Fruit fly (Drosophila melanogaster) Kc167 (cell line): Measurements from ENCODE around the gene Ktch.

ENCODE experiments used
- Myc ChIP-seq: fragments of >200 bp; optimal IDR thresholded peaks from 2 replicates; lab custom pipeline; 2017; ENCODE audit warnings: missing external identifiers
- Sin3A ChIP-seq: fragments of >200 bp; optimal IDR thresholded peaks from 2 replicates; lab custom pipeline; 2018; ENCODE audit warnings: missing external identifiers
- h ChIP-seq: fragments of >200 bp; optimal IDR thresholded peaks from 3 replicates; lab custom pipeline; 2018; ENCODE audit warnings: missing external identifiers
- insv ChIP-seq: fragments of >200 bp; optimal IDR thresholded peaks from 3 replicates; lab custom pipeline; 2018; ENCODE audit warnings: missing external identifiers
- psq ChIP-seq: fragments of >200 bp; optimal IDR thresholded peaks from 2 replicates; lab custom pipeline; 2017; ENCODE audit warnings: missing external identifiers
- ttk ChIP-seq: sonication (Bioruptor generic); optimal IDR thresholded peaks from 2 replicates; lab custom pipeline; 2017; ENCODE audit warnings: missing external identifiers

Gene Ktch

dm6 chr3R:31130566-31130965 is at the start of gene Ktch:
Gene Ktch (minus strand): TSS chr3R:31130666.
- no peak for TF ChIP-seq insv (lab: Kevin White, UChicago)
- no peak for TF ChIP-seq h (lab: Kevin White, UChicago)
- no peak for TF ChIP-seq ttk
- no peak for TF ChIP-seq psq
- TF ChIP-seq Myc, result no peak
- TF ChIP-seq Sin3A (lab: Kevin White, UChicago), result no peak

dm6 chr3R:31168968-31169367 is 38.5 kb upstream of the Ktch start, which contains the start of gene stops:
Gene stops (minus strand): TSS chr3R:31169106.
- TF ChIP-seq h (lab: Kevin White, UChicago) (no peak), Myc (no peak), psq (no peak), ttk (no peak), Sin3A (lab: Kevin White, UChicago) (no peak), insv (lab: Kevin White, UChicago) (no peak)

- TF ChIP-seq h (lab: Kevin White, UChicago) (no peak), ttk (no peak), Myc (no peak), insv (lab: Kevin White, UChicago) (no peak), Sin3A (lab: Kevin White, UChicago) (no peak), psq (no peak)
These were observed 38.0 kb upstream of the Ktch start for dm6 chr3R:31168429-31168828.

dm6 chr3R:31146920-31147319 is 16.5 kb upstream of the Ktch start:
- TF ChIP-seq psq (no peak), ttk (no peak), h (lab: Kevin White, UChicago) (no peak), Myc (no peak), Sin3A (lab: Kevin White, UChicago) (no peak), insv (lab: Kevin White, UChicago) (no peak)

- TF ChIP-seq insv (lab: Kevin White, UChicago), result no peak
- no peak for TF ChIP-seq Sin3A (lab: Kevin White, UChicago)
- TF ChIP-seq psq, result no peak
- no peak for TF ChIP-seq h (lab: Kevin White, UChicago)
- no peak for TF ChIP-seq Myc
- no peak for TF ChIP-seq ttk
These were observed 11.2 kb upstream of the Ktch start for dm6 chr3R:31141691-31142090.

- TF ChIP-seq psq, result no peak
- no peak for TF ChIP-seq ttk
- no peak for TF ChIP-seq Myc
- no peak for TF ChIP-seq Sin3A (lab: Kevin White, UChicago)
- peak; percentile 77 for TF ChIP-seq h (lab: Kevin White, UChicago)
- no peak for TF ChIP-seq insv (lab: Kevin White, UChicago)
These were observed 3.6 kb upstream of the Ktch start, which contains the start of gene Gycbeta100B for dm6 chr3R:31134056-31134455. Gene Gycbeta100B (plus strand): TSS chr3R:31134392.

- TF ChIP-seq Sin3A (lab: Kevin White, UChicago) (no peak), Myc (no peak), ttk (no peak), psq (no peak), insv (lab: Kevin White, UChicago) (no peak), h (lab: Kevin White, UChicago) (no peak)
These were observed 3.1 kb downstream of the Ktch start for dm6 chr3R:31127357-31127775.

dm6 chr3R:31125746-31126199 is 4.7 kb downstream of the Ktch start, which contains the start of gene CG15554:
Gene CG15554 (plus strand): TSS chr3R:31126149.
- no peak for TF ChIP-seq Myc
- no peak for TF ChIP-seq psq
- TF ChIP-seq Sin3A (lab: Kevin White, UChicago), result no peak
- no peak for TF ChIP-seq insv (lab: Kevin White, UChicago)

dm6 chr3R:31123315-31123714 is 7.2 kb downstream of the Ktch start, which contains the start of gene Prosalpha3T:
Gene Prosalpha3T (minus strand): TSS chr3R:31123415.
- TF ChIP-seq Sin3A (lab: Kevin White, UChicago), result no peak
- TF ChIP-seq Myc, result no peak
- TF ChIP-seq h (lab: Kevin White, UChicago), result no peak
- no peak for TF ChIP-seq ttk
- no peak for TF ChIP-seq insv (lab: Kevin White, UChicago)
- TF ChIP-seq psq, result no peak

dm6 chr3R:31119854-31120423 is 10.5 kb downstream of the Ktch start:
- TF ChIP-seq Myc (no peak), ttk (no peak), psq (no peak), h (lab: Kevin White, UChicago) (no peak), insv (lab: Kevin White, UChicago) (no peak), Sin3A (lab: Kevin White, UChicago) (no peak)

- no peak for TF ChIP-seq psq
- TF ChIP-seq Myc, result no peak
- no peak for TF ChIP-seq h (lab: Kevin White, UChicago)
- TF ChIP-seq ttk, result no peak
- TF ChIP-seq insv (lab: Kevin White, UChicago), result no peak
- no peak for TF ChIP-seq Sin3A (lab: Kevin White, UChicago)
These were observed 21.3 kb downstream of the Ktch start, which contains the start of gene Mayo for dm6 chr3R:31109126-31109525. Gene Mayo (minus strand): TSS chr3R:31109191.

dm6 chr3R:31101069-31101468 is 29.4 kb downstream of the Ktch start, which contains the start of gene CG15553:
Gene CG15553 (minus strand): TSS chr3R:31101169.
- TF ChIP-seq ttk (no peak), h (lab: Kevin White, UChicago) (no peak), Myc (no peak), psq (no peak)

- TF ChIP-seq ttk, result no peak
- no peak for TF ChIP-seq Sin3A (lab: Kevin White, UChicago)
- no peak for TF ChIP-seq psq
- no peak for TF ChIP-seq insv (lab: Kevin White, UChicago)
- no peak for TF ChIP-seq h (lab: Kevin White, UChicago)
These were observed 33.2 kb downstream of the Ktch start, which contains the start of gene CG11317 for dm6 chr3R:31097221-31097620. Gene CG11317 (minus strand): TSS chr3R:31097321.
